Fruit fly (Drosophila melanogaster) whole organism, embryonic: ENCODE results near the gene CG7329.
A peak's percentile ranks its signal among the peaks of the same experiment; 100 is the strongest.

ENCODE experiments used
- Asciz ChIP-seq: fragments of 200-800 bp; sonication (Bioruptor generic); optimal IDR thresholded peaks from 2 replicates; lab custom pipeline; 2017; ENCODE audit warnings: missing biosample characterization, mild to moderate bottlenecking, missing genetic modification characterization, missing genetic modification reagents
- Awh ChIP-seq: fragments of 200-800 bp; sonication (Bioruptor generic); IDR thresholded peaks from 2 replicates; pipeline ENCODE4, ENCODE4 v1.3.6; 2022; ENCODE audit warnings: missing biosample characterization, missing genetic modification characterization
- BEAF-32 ChIP-seq: fragments of 200-800 bp; sonication (Bioruptor generic); optimal IDR thresholded peaks from 3 replicates; lab custom pipeline; 2017; ENCODE audit warnings: missing biosample characterization, missing genetic modification characterization, mild to moderate bottlenecking, moderate library complexity, missing genetic modification reagents
- CG1024 ChIP-seq: fragments of 200-800 bp; sonication (Bioruptor generic); IDR thresholded peaks from 2 replicates; pipeline ENCODE4 v1.3.6; 2022; ENCODE audit warnings: missing biosample characterization, missing genetic modification characterization
- CG11093 ChIP-seq: fragments of 200-800 bp; sonication (Bioruptor generic); IDR thresholded peaks from 3 replicates; pipeline ENCODE4 v1.3.6; 2022; ENCODE audit warnings: missing biosample characterization, missing genetic modification characterization
- CG11398 ChIP-seq: fragments of 200-800 bp; sonication (Bioruptor generic); optimal IDR thresholded peaks from 2 replicates; lab custom pipeline; 2016; ENCODE audit warnings: missing biosample characterization, missing genetic modification characterization
- CG11560 ChIP-seq: fragments of 200-800 bp; sonication (Bioruptor generic); IDR thresholded peaks from 3 replicates; pipeline ENCODE4 v1.3.6; 2022; ENCODE audit warnings: missing biosample characterization, missing genetic modification characterization
- CG2889 ChIP-seq: fragments of 200-800 bp; sonication (Bioruptor generic); IDR thresholded peaks from 3 replicates; pipeline ENCODE4 v1.3.6; 2022; ENCODE audit warnings: missing biosample characterization, missing genetic modification characterization
- CG3163 ChIP-seq: fragments of 200-800 bp; sonication (Bioruptor generic); optimal IDR thresholded peaks from 3 replicates; lab custom pipeline; 2016; ENCODE audit warnings: missing biosample characterization, missing genetic modification characterization
- CG4328 ChIP-seq: fragments of 200-800 bp; sonication (Bioruptor generic); optimal IDR thresholded peaks from 3 replicates; lab custom pipeline; 2017; ENCODE audit warnings: missing biosample characterization, missing genetic modification reagents, missing genetic modification characterization
- CG4424 ChIP-seq: fragments of 200-800 bp; sonication (Bioruptor generic); optimal IDR thresholded peaks from 3 replicates; lab custom pipeline; 2016; ENCODE audit warnings: missing biosample characterization, missing genetic modification characterization
- CG4617 ChIP-seq: fragments of 200-800 bp; sonication (Bioruptor generic); optimal IDR thresholded peaks from 3 replicates; lab custom pipeline; 2016; ENCODE audit warnings: missing biosample characterization, missing genetic modification characterization, borderline replicate concordance
- CG6813 ChIP-seq: fragments of 200-800 bp; sonication (Bioruptor generic); optimal IDR thresholded peaks from 2 replicates; lab custom pipeline; 2017; ENCODE audit warnings: missing biosample characterization, missing genetic modification characterization, mild to moderate bottlenecking, moderate library complexity, missing genetic modification reagents
- CG7963 ChIP-seq: fragments of 200-800 bp; sonication (Bioruptor generic); IDR thresholded peaks from 3 replicates; pipeline ENCODE4 v1.3.6; 2022; ENCODE audit warnings: missing biosample characterization, missing genetic modification characterization; ENCODE audit not compliant: partially characterized antibody
- CG8281 ChIP-seq: fragments of 200-800 bp; sonication (Bioruptor generic); optimal IDR thresholded peaks from 2 replicates; lab custom pipeline; 2018; ENCODE audit warnings: missing biosample characterization, mild to moderate bottlenecking, missing genetic modification characterization, moderate library complexity
- D ChIP-seq, 2 experiments: fragments of 200-800 bp in 1 of 2; fragments of >200 bp in 1 of 2; sonication (Bioruptor generic) in 1 of 2; optimal IDR thresholded peaks; 2 replicates in 1 of 2; 3 replicates in 1 of 2; lab custom pipeline; 2017; ENCODE audit warnings: mild to moderate bottlenecking in 1 of 2, missing biosample characterization in 1 of 2, missing genetic modification characterization in 1 of 2, missing genetic modification reagents in 1 of 2
- Doc2 ChIP-seq: fragments of 200-800 bp; sonication (Bioruptor generic); IDR thresholded peaks from 2 replicates; pipeline ENCODE4 v1.3.6; 2022; ENCODE audit warnings: missing biosample characterization, missing genetic modification characterization
- Dp ChIP-seq: fragments of 200-800 bp; sonication (Bioruptor generic); optimal IDR thresholded peaks from 2 replicates; lab custom pipeline; 2018; ENCODE audit warnings: missing biosample characterization, mild to moderate bottlenecking, missing genetic modification characterization, moderate library complexity
- Drgx ChIP-seq: fragments of 200-800 bp; sonication (Bioruptor generic); IDR thresholded peaks from 2 replicates; pipeline ENCODE4 v1.3.6; 2022; ENCODE audit warnings: missing biosample characterization, missing genetic modification characterization
- Opbp ChIP-seq: fragments of 200-800 bp; sonication (Bioruptor generic); IDR thresholded peaks from 3 replicates; pipeline ENCODE4 v1.3.6; 2022; ENCODE audit warnings: missing biosample characterization, missing genetic modification characterization; ENCODE audit not compliant: partially characterized antibody
- Optix ChIP-seq: fragments of 200-800 bp; sonication (Bioruptor generic); IDR thresholded peaks from 3 replicates; pipeline ENCODE4 v1.3.6; 2022; ENCODE audit warnings: missing biosample characterization, missing genetic modification characterization
- Ptx1 ChIP-seq: fragments of 200-800 bp; sonication (Bioruptor generic); IDR thresholded peaks from 2 replicates; pipeline ENCODE4 v1.3.6; 2022; ENCODE audit warnings: missing biosample characterization, missing genetic modification characterization
- Sox102F ChIP-seq: fragments of 200-800 bp; sonication (Bioruptor generic); optimal IDR thresholded peaks from 2 replicates; lab custom pipeline; 2018; ENCODE audit warnings: missing biosample characterization, mild to moderate bottlenecking, missing genetic modification characterization, moderate library complexity
- ara ChIP-seq: fragments of 200-800 bp; sonication (Bioruptor generic); IDR thresholded peaks from 2 replicates; pipeline ENCODE4 v1.3.6; 2022; ENCODE audit warnings: missing biosample characterization, missing genetic modification characterization
- bab2 ChIP-seq: fragments of 200-800 bp; sonication (Bioruptor generic); optimal IDR thresholded peaks from 2 replicates; lab custom pipeline; 2016; ENCODE audit warnings: missing biosample characterization, missing genetic modification characterization
- caup ChIP-seq: fragments of 200-800 bp; sonication (Bioruptor generic); optimal IDR thresholded peaks from 3 replicates; lab custom pipeline; 2017; ENCODE audit warnings: missing biosample characterization, mild to moderate bottlenecking, missing genetic modification characterization, moderate library complexity; ENCODE audit not compliant: severe bottlenecking
- cg ChIP-seq: fragments of 200-800 bp; sonication (Bioruptor generic); optimal IDR thresholded peaks from 3 replicates; lab custom pipeline; 2019; ENCODE audit warnings: missing biosample characterization, mild to moderate bottlenecking, missing genetic modification characterization, moderate library complexity
- chif ChIP-seq, 2 experiments: fragments of 200-800 bp; sonication (Bioruptor generic); optimal IDR thresholded peaks; 3 replicates each; lab custom pipeline; 2016; ENCODE audit warnings: missing biosample characterization in 2 of 2, missing genetic modification characterization in 2 of 2
- corto ChIP-seq: fragments of 200-800 bp; sonication (Bioruptor generic); optimal IDR thresholded peaks from 2 replicates; lab custom pipeline; 2016; ENCODE audit warnings: missing biosample characterization, mild to moderate bottlenecking, missing genetic modification characterization, moderate library complexity
- crp ChIP-seq, 2 experiments: fragments of 200-800 bp; sonication (Bioruptor generic); optimal IDR thresholded peaks; 2 replicates in 1 of 2; 3 replicates in 1 of 2; lab custom pipeline; 2017; ENCODE audit warnings: missing biosample characterization in 2 of 2, missing genetic modification characterization in 2 of 2, mild to moderate bottlenecking in 1 of 2, moderate library complexity in 1 of 2
- emc ChIP-seq: fragments of 200-800 bp; sonication (Bioruptor generic); optimal IDR thresholded peaks from 2 replicates; lab custom pipeline; 2016; ENCODE audit warnings: missing biosample characterization, missing genetic modification characterization
- exex ChIP-seq: fragments of 200-800 bp; sonication (Bioruptor generic); optimal IDR thresholded peaks from 4 replicates; lab custom pipeline; 2018; ENCODE audit warnings: missing biosample characterization, mild to moderate bottlenecking, missing genetic modification characterization, moderate library complexity
- fd64A ChIP-seq: fragments of 200-800 bp; sonication (Bioruptor generic); optimal IDR thresholded peaks from 3 replicates; lab custom pipeline; 2018; ENCODE audit warnings: missing biosample characterization, mild to moderate bottlenecking, missing genetic modification characterization
- fd96Cb ChIP-seq: fragments of 200-800 bp; sonication (Bioruptor generic); optimal IDR thresholded peaks from 2 replicates; lab custom pipeline; 2018; ENCODE audit warnings: missing biosample characterization, mild to moderate bottlenecking, missing genetic modification characterization, moderate library complexity
- gem ChIP-seq: fragments of 200-800 bp; sonication (Bioruptor generic); optimal IDR thresholded peaks from 2 replicates; lab custom pipeline; 2019; ENCODE audit warnings: missing biosample characterization, mild to moderate bottlenecking, missing genetic modification characterization, moderate library complexity
- grau ChIP-seq: fragments of 200-800 bp; optimal IDR thresholded peaks from 3 replicates; lab custom pipeline; 2019; ENCODE audit warnings: missing biosample characterization, mild to moderate bottlenecking, missing genetic modification characterization, moderate library complexity
- kni ChIP-seq: fragments of 200-800 bp; sonication (Bioruptor generic); optimal IDR thresholded peaks from 3 replicates; lab custom pipeline; 2017; ENCODE audit warnings: mild to moderate bottlenecking, missing biosample characterization, missing genetic modification reagents, missing genetic modification characterization
- lab ChIP-seq: fragments of 200-800 bp; sonication (Bioruptor generic); optimal IDR thresholded peaks from 3 replicates; lab custom pipeline; 2017; ENCODE audit warnings: missing biosample characterization, missing genetic modification characterization, mild to moderate bottlenecking, moderate library complexity, missing genetic modification reagents
- lola ChIP-seq, 3 experiments: fragments of >200 bp in 2 of 3; fragments of 200-800 bp in 1 of 3; sonication (Bioruptor generic) in 1 of 3; optimal IDR thresholded peaks; 2 replicates each; lab custom pipeline; 2017 to 2019; ENCODE audit warnings: missing biosample characterization in 3 of 3, missing genetic modification characterization in 3 of 3, mild to moderate bottlenecking in 1 of 3, moderate library complexity in 1 of 3
- mld ChIP-seq: fragments of 200-800 bp; sonication (Bioruptor generic); IDR thresholded peaks from 3 replicates; pipeline ENCODE4 v1.3.6; 2022; ENCODE audit warnings: missing biosample characterization, missing genetic modification characterization; ENCODE audit not compliant: partially characterized antibody
- pb ChIP-seq: fragments of 200-800 bp; sonication (Bioruptor generic); optimal IDR thresholded peaks from 3 replicates; lab custom pipeline; 2016; ENCODE audit warnings: missing biosample characterization, missing genetic modification characterization
- pzg ChIP-seq: fragments of 200-800 bp; sonication (Bioruptor generic); optimal IDR thresholded peaks from 3 replicates; lab custom pipeline; 2018; ENCODE audit warnings: missing biosample characterization, mild to moderate bottlenecking, missing genetic modification characterization, moderate library complexity
- ro ChIP-seq: fragments of 200-800 bp; sonication (Bioruptor generic); IDR thresholded peaks from 2 replicates; pipeline ENCODE4 v1.3.6; 2022; ENCODE audit warnings: missing biosample characterization, missing genetic modification characterization
- row ChIP-seq: fragments of 200-800 bp; sonication (Bioruptor generic); IDR thresholded peaks from 3 replicates; pipeline ENCODE4 v1.3.6; 2022; ENCODE audit warnings: missing biosample characterization, missing genetic modification characterization
- sim ChIP-seq: fragments of 200-800 bp; sonication (Bioruptor generic); IDR thresholded peaks from 2 replicates; pipeline ENCODE4 v1.3.6; 2022; ENCODE audit warnings: missing biosample characterization, missing genetic modification characterization
- sisA ChIP-seq: fragments of 200-800 bp; sonication (Bioruptor generic); IDR thresholded peaks from 2 replicates; pipeline ENCODE4 v1.3.6; 2022; ENCODE audit warnings: missing biosample characterization, missing genetic modification characterization
- so ChIP-seq: fragments of 200-800 bp; sonication (Bioruptor generic); IDR thresholded peaks from 3 replicates; pipeline ENCODE4 v1.3.6; 2022; ENCODE audit warnings: missing biosample characterization, missing genetic modification characterization
- ssp ChIP-seq: fragments of 200-800 bp; sonication (Bioruptor generic); IDR thresholded peaks from 2 replicates; pipeline ENCODE4 v1.3.6; 2022; ENCODE audit warnings: missing biosample characterization, missing genetic modification characterization
- vfl ChIP-seq: fragments of 200-800 bp; sonication (Bioruptor generic); optimal IDR thresholded peaks from 2 replicates; lab custom pipeline; 2016; ENCODE audit warnings: missing biosample characterization, missing genetic modification characterization

The CG7329 gene

dm6 chr2L:10616767-10617166 is 21.5 kb downstream of the CG7329 start (continued):
- TF ChIP-seq CG2889 (GFP tag; lab: Robert Waterston, UW): peak; percentile 81
- peak; percentile 60 for TF ChIP-seq bab2
- peak; percentile 73 for TF ChIP-seq lab (GFP tag; lab: Kevin White, UChicago)
- peak; percentile 30 for TF ChIP-seq CG8281
- TF ChIP-seq cg: no peak
- TF ChIP-seq fd96Cb (tag; lab: Kevin White, UChicago): peak; percentile 81
- TF ChIP-seq Sox102F (GFP tag; lab: Kevin White, UChicago): peak; percentile 84
- no peak for TF ChIP-seq corto
- TF ChIP-seq lola (GFP tag; optimal IDR thresholded peaks at IDR 0.05; lab: Kevin White, UChicago): peak in 1 of 3 experiments; percentile 67
- peak; percentile 67 for TF ChIP-seq CG4424
- TF ChIP-seq CG7963 (GFP tag; lab: Robert Waterston, UW): no peak
- TF ChIP-seq Asciz (GFP tag; lab: Kevin White, UChicago): peak; percentile 68
- TF ChIP-seq fd64A (GFP tag; lab: Kevin White, UChicago): peak; percentile 15
- TF ChIP-seq Drgx (GFP tag; lab: Robert Waterston, UW): peak; percentile 96
- TF ChIP-seq kni (GFP tag; lab: Kevin White, UChicago): no peak
- TF ChIP-seq Dp: no peak
- no peak for TF ChIP-seq D (optimal IDR thresholded peaks at IDR 0.05; lab: Kevin White, UChicago)
- peak; percentile 73 for TF ChIP-seq D (GFP tag; optimal IDR thresholded peaks at IDR 0.05; lab: Kevin White, UChicago)
- no peak for TF ChIP-seq emc (GFP tag; lab: Kevin White, UChicago)
- TF ChIP-seq row (GFP tag; lab: Robert Waterston, UW): peak; percentile 86
- peak; percentile 49 for TF ChIP-seq ssp (GFP tag; lab: Robert Waterston, UW)
- no peak for TF ChIP-seq BEAF-32 (GFP tag; lab: Kevin White, UChicago)
- TF ChIP-seq caup (GFP tag; lab: Kevin White, UChicago): peak; percentile 43
- TF ChIP-seq pb: peak; percentile 44
- peak; percentile 50 for TF ChIP-seq ro (GFP tag; lab: Robert Waterston, UW)
- TF ChIP-seq crp (GFP tag; optimal IDR thresholded peaks at IDR 0.05; lab: Kevin White, UChicago): peak in 1 of 2 experiments; percentile 6
- peak; percentile 11 for TF ChIP-seq CG4617 (GFP tag; lab: Kevin White, UChicago)
- TF ChIP-seq Doc2: no peak
- TF ChIP-seq CG4328 (GFP tag; lab: Kevin White, UChicago): no peak
- peak; percentile 72 to 76 for TF ChIP-seq chif (GFP tag; optimal IDR thresholded peaks at IDR 0.05; lab: Kevin White, UChicago)
- TF ChIP-seq pzg: no peak
- no peak for TF ChIP-seq mld (GFP tag; lab: Robert Waterston, UW)
- TF ChIP-seq ara (GFP tag; lab: Robert Waterston, UW): peak; percentile 89
- TF ChIP-seq CG3163 (GFP tag; lab: Kevin White, UChicago): no peak
- TF ChIP-seq Awh (GFP tag; lab: Robert Waterston, UW): peak; percentile 90
- TF ChIP-seq CG11093 (GFP tag; lab: Robert Waterston, UW): peak; percentile 73
- 0 out of 3 replicates have a peak, but pooled peaks have one; percentile 24 for TF ChIP-seq CG11560 (tag; lab: Robert Waterston, UW)
- peak; percentile 63 for TF ChIP-seq CG6813 (GFP tag; lab: Kevin White, UChicago)
- TF ChIP-seq Optix (GFP tag; lab: Robert Waterston, UW): peak; percentile 71; the same call in 2 of the 3 replicates
- TF ChIP-seq sisA (GFP tag; lab: Robert Waterston, UW): peak; percentile 80
- peak; percentile 24 for TF ChIP-seq CG11398 (GFP tag; lab: Kevin White, UChicago)
- peak; percentile 50; the same call in 1 of the 2 replicates for TF ChIP-seq CG1024 (GFP tag; lab: Robert Waterston, UW)
- TF ChIP-seq gem (tag; lab: Kevin White, UChicago): peak; percentile 86
- TF ChIP-seq exex (tag; lab: Kevin White, UChicago): no peak
- TF ChIP-seq Ptx1 (GFP tag; lab: Robert Waterston, UW): peak; percentile 84
- no peak for TF ChIP-seq Opbp (GFP tag; lab: Robert Waterston, UW)
- TF ChIP-seq grau (tag; lab: Kevin White, UChicago): peak; percentile 74
- peak; percentile 58; the same call in 1 of the 2 replicates for TF ChIP-seq sim (GFP tag; lab: Robert Waterston, UW)
- peak; percentile 86 for TF ChIP-seq so (GFP tag; lab: Robert Waterston, UW)
- TF ChIP-seq vfl: no peak
